Fruit fly (Drosophila melanogaster) whole organism, embryonic: ENCODE measurements around the gene Cerk.

Source experiments
- ATbp ChIP-seq: fragments of 200-800 bp; sonication (Bioruptor generic); optimal IDR thresholded peaks from 2 replicates; lab custom pipeline; 2017; ENCODE audit warnings: missing biosample characterization, mild to moderate bottlenecking, missing genetic modification characterization, missing genetic modification reagents
- Ada2b ChIP-seq: fragments of 200-800 bp; sonication (Bioruptor generic); IDR thresholded peaks from 2 replicates; pipeline ENCODE4 v1.3.6; 2022; ENCODE audit warnings: missing biosample characterization, missing genetic modification characterization
- Asciz ChIP-seq: fragments of 200-800 bp; sonication (Bioruptor generic); optimal IDR thresholded peaks from 2 replicates; lab custom pipeline; 2017; ENCODE audit warnings: missing biosample characterization, mild to moderate bottlenecking, missing genetic modification characterization, missing genetic modification reagents
- Blimp-1 ChIP-seq: fragments of 200-800 bp; sonication (Bioruptor generic); optimal IDR thresholded peaks from 3 replicates; lab custom pipeline; 2018; ENCODE audit warnings: missing biosample characterization, missing genetic modification characterization, mild to moderate bottlenecking, moderate library complexity, missing genetic modification reagents
- CG10979 ChIP-seq: fragments of 200-800 bp; sonication (Bioruptor generic); optimal IDR thresholded peaks from 2 replicates; lab custom pipeline; 2018; ENCODE audit warnings: missing biosample characterization, mild to moderate bottlenecking, missing genetic modification characterization, moderate library complexity
- CG11093 ChIP-seq: fragments of 200-800 bp; sonication (Bioruptor generic); IDR thresholded peaks from 3 replicates; pipeline ENCODE4 v1.3.6; 2022; ENCODE audit warnings: missing biosample characterization, missing genetic modification characterization
- CG11504 ChIP-seq: fragments of 200-800 bp; sonication (Bioruptor generic); optimal IDR thresholded peaks from 3 replicates; lab custom pipeline; 2019; ENCODE audit warnings: missing biosample characterization, mild to moderate bottlenecking, missing genetic modification characterization, moderate library complexity
- CG13424 ChIP-seq: fragments of 200-800 bp; sonication (Bioruptor generic); optimal IDR thresholded peaks from 2 replicates; lab custom pipeline; 2019; ENCODE audit warnings: missing biosample characterization, mild to moderate bottlenecking, missing genetic modification characterization, moderate library complexity
- CG14050 ChIP-seq: fragments of 200-800 bp; sonication (Bioruptor generic); IDR thresholded peaks from 3 replicates; pipeline ENCODE4 v1.3.6; 2022; ENCODE audit warnings: missing biosample characterization, missing genetic modification characterization
- CG17186 ChIP-seq: fragments of 200-800 bp; sonication (Bioruptor generic); optimal IDR thresholded peaks from 3 replicates; lab custom pipeline; 2017; ENCODE audit warnings: missing biosample characterization, missing genetic modification reagents, missing genetic modification characterization
- CG17568 ChIP-seq: fragments of 200-800 bp; sonication (Bioruptor generic); optimal IDR thresholded peaks from 2 replicates; lab custom pipeline; 2018; ENCODE audit warnings: missing biosample characterization, mild to moderate bottlenecking, missing genetic modification characterization, moderate library complexity
- CG2120 ChIP-seq: fragments of 200-800 bp; sonication (Bioruptor generic); optimal IDR thresholded peaks from 3 replicates; lab custom pipeline; 2016; ENCODE audit warnings: missing biosample characterization, missing genetic modification characterization
- CG2875 ChIP-seq: fragments of 200-800 bp; sonication (Bioruptor generic); optimal IDR thresholded peaks from 2 replicates; lab custom pipeline; 2017; ENCODE audit warnings: missing biosample characterization, mild to moderate bottlenecking, missing genetic modification characterization, missing genetic modification reagents
- CG32532 ChIP-seq: fragments of 200-800 bp; sonication (Bioruptor generic); IDR thresholded peaks from 2 replicates; pipeline ENCODE4 v1.3.6; 2022; ENCODE audit warnings: missing biosample characterization, missing genetic modification characterization
- CG33557 ChIP-seq: fragments of 200-800 bp; sonication (Bioruptor generic); optimal IDR thresholded peaks from 2 replicates; lab custom pipeline; 2019; ENCODE audit warnings: missing biosample characterization, mild to moderate bottlenecking, missing genetic modification characterization, moderate library complexity
- CG4820 ChIP-seq: fragments of 200-800 bp; sonication (Bioruptor generic); optimal IDR thresholded peaks from 3 replicates; lab custom pipeline; 2016; ENCODE audit warnings: missing biosample characterization, missing genetic modification characterization
- CG5953 ChIP-seq: fragments of 200-800 bp; sonication (Bioruptor generic); IDR thresholded peaks from 2 replicates; pipeline ENCODE4 v1.3.6; 2022; ENCODE audit warnings: missing biosample characterization, missing genetic modification characterization
- CG6254 ChIP-seq: fragments of 200-800 bp; sonication (Bioruptor generic); optimal IDR thresholded peaks from 3 replicates; lab custom pipeline; 2017; ENCODE audit warnings: mild to moderate bottlenecking, missing biosample characterization, missing genetic modification reagents, missing genetic modification characterization
- CG8924 ChIP-seq: fragments of 200-800 bp; optimal IDR thresholded peaks from 3 replicates; lab custom pipeline; 2019; ENCODE audit warnings: missing biosample characterization, mild to moderate bottlenecking, missing genetic modification characterization, moderate library complexity
- CG9727 ChIP-seq: fragments of 200-800 bp; sonication (Bioruptor generic); optimal IDR thresholded peaks from 3 replicates; lab custom pipeline; 2017; ENCODE audit warnings: missing biosample characterization, mild to moderate bottlenecking, missing genetic modification characterization
- Dbx ChIP-seq: fragments of 200-800 bp; sonication (Bioruptor generic); IDR thresholded peaks from 3 replicates; pipeline ENCODE4 v1.3.6; 2022; ENCODE audit warnings: missing biosample characterization, missing genetic modification characterization
- HLHmδ ChIP-seq: fragments of 200-800 bp; sonication (Bioruptor generic); optimal IDR thresholded peaks from 2 replicates; lab custom pipeline; 2018; ENCODE audit warnings: missing biosample characterization, mild to moderate bottlenecking, missing genetic modification characterization, moderate library complexity
- Hmx ChIP-seq: fragments of 200-800 bp; sonication (Bioruptor generic); optimal IDR thresholded peaks from 2 replicates; lab custom pipeline; 2016; ENCODE audit warnings: missing biosample characterization, missing genetic modification characterization
- Hr78 ChIP-seq, 2 experiments: fragments of 200-800 bp in 1 of 2; fragments of >200 bp in 1 of 2; sonication (Bioruptor generic) in 1 of 2; optimal IDR thresholded peaks; 2 replicates each; lab custom pipeline; 2017 to 2019; ENCODE audit warnings: missing biosample characterization in 2 of 2, missing genetic modification characterization in 2 of 2, mild to moderate bottlenecking in 1 of 2, moderate library complexity in 1 of 2
- Lhr ChIP-seq: fragments of 200-800 bp; sonication (Bioruptor generic); optimal IDR thresholded peaks from 3 replicates; lab custom pipeline; 2017; ENCODE audit warnings: mild to moderate bottlenecking, missing biosample characterization, missing genetic modification reagents, missing genetic modification characterization
- MESR4 ChIP-seq: fragments of 200-800 bp; sonication (Bioruptor generic); optimal IDR thresholded peaks from 2 replicates; lab custom pipeline; 2018; ENCODE audit warnings: missing biosample characterization, mild to moderate bottlenecking, missing genetic modification characterization, moderate library complexity
- Med ChIP-seq: fragments of 200-800 bp; sonication (Bioruptor generic); peaks from one replicate; lab custom pipeline; 2016; ENCODE audit warnings: missing biosample characterization, missing genetic modification characterization, mild to moderate bottlenecking, inconsistent platforms, moderate library complexity
- Nf-YB ChIP-seq: fragments of 200-800 bp; sonication (Bioruptor generic); optimal IDR thresholded peaks from 3 replicates; lab custom pipeline; 2019; ENCODE audit warnings: missing biosample characterization, mild to moderate bottlenecking, missing genetic modification characterization, moderate library complexity
- Pdp1 ChIP-seq, 2 experiments: fragments of 200-800 bp; sonication (Bioruptor generic); optimal IDR thresholded peaks; 3 replicates each; lab custom pipeline; 2016; ENCODE audit warnings: missing biosample characterization in 2 of 2, missing genetic modification characterization in 2 of 2, mild to moderate bottlenecking in 1 of 2, moderate library complexity in 1 of 2
- Ravus ChIP-seq: fragments of 200-800 bp; sonication (Bioruptor generic); IDR thresholded peaks from 2 replicates; pipeline ENCODE4 v1.3.6; 2022; ENCODE audit warnings: missing biosample characterization, missing genetic modification characterization
- bsh ChIP-seq, 2 experiments: fragments of 200-800 bp; sonication (Bioruptor generic); optimal IDR thresholded peaks; 2 replicates each; lab custom pipeline; 2017 to 2018; ENCODE audit warnings: mild to moderate bottlenecking in 2 of 2, missing biosample characterization in 2 of 2, missing genetic modification characterization in 2 of 2, moderate library complexity in 1 of 2
- btn ChIP-seq: fragments of 200-800 bp; sonication (Bioruptor generic); optimal IDR thresholded peaks from 2 replicates; lab custom pipeline; 2016; ENCODE audit warnings: missing biosample characterization, missing genetic modification characterization
- crol ChIP-seq: fragments of 200-800 bp; sonication (Bioruptor generic); IDR thresholded peaks from 2 replicates; pipeline ENCODE4 v1.3.6; 2022; ENCODE audit warnings: missing biosample characterization, missing genetic modification characterization
- fd64A ChIP-seq: fragments of 200-800 bp; sonication (Bioruptor generic); optimal IDR thresholded peaks from 3 replicates; lab custom pipeline; 2018; ENCODE audit warnings: missing biosample characterization, mild to moderate bottlenecking, missing genetic modification characterization
- gem ChIP-seq: fragments of 200-800 bp; sonication (Bioruptor generic); optimal IDR thresholded peaks from 2 replicates; lab custom pipeline; 2019; ENCODE audit warnings: missing biosample characterization, mild to moderate bottlenecking, missing genetic modification characterization, moderate library complexity
- org-1 ChIP-seq: fragments of 200-800 bp; sonication (Bioruptor generic); optimal IDR thresholded peaks from 2 replicates; lab custom pipeline; 2017; ENCODE audit warnings: missing biosample characterization, missing genetic modification characterization
- ro ChIP-seq: fragments of 200-800 bp; sonication (Bioruptor generic); IDR thresholded peaks from 2 replicates; pipeline ENCODE4 v1.3.6; 2022; ENCODE audit warnings: missing biosample characterization, missing genetic modification characterization
- sc ChIP-seq, 3 experiments: fragments of >200 bp in 2 of 3; fragments of 200-800 bp in 1 of 3; sonication (Bioruptor generic) in 1 of 3; optimal IDR thresholded peaks; 2 replicates in 2 of 3; 3 replicates in 1 of 3; lab custom pipeline; 2017; ENCODE audit warnings: mild to moderate bottlenecking in 1 of 3, missing biosample characterization in 1 of 3, missing genetic modification characterization in 1 of 3, missing genetic modification reagents in 1 of 3
- sd ChIP-seq: fragments of 200-800 bp; sonication (Bioruptor generic); optimal IDR thresholded peaks from 3 replicates; lab custom pipeline; 2018; ENCODE audit warnings: missing biosample characterization, mild to moderate bottlenecking, missing genetic modification characterization, moderate library complexity
- sens ChIP-seq: fragments of 200-800 bp; sonication (Bioruptor generic); peaks from one replicate; lab custom pipeline; 2016; ENCODE audit warnings: missing biosample characterization, missing genetic modification characterization
- sr ChIP-seq: fragments of 200-800 bp; sonication (Bioruptor generic); IDR thresholded peaks from 3 replicates; pipeline ENCODE4 v1.3.6; 2022; ENCODE audit warnings: missing biosample characterization, missing genetic modification characterization
- tup ChIP-seq: fragments of 200-800 bp; sonication (Bioruptor generic); optimal IDR thresholded peaks from 2 replicates; lab custom pipeline; 2016; ENCODE audit warnings: missing biosample characterization, mild to moderate bottlenecking, missing genetic modification characterization, moderate library complexity

Gene Cerk

DNA sequence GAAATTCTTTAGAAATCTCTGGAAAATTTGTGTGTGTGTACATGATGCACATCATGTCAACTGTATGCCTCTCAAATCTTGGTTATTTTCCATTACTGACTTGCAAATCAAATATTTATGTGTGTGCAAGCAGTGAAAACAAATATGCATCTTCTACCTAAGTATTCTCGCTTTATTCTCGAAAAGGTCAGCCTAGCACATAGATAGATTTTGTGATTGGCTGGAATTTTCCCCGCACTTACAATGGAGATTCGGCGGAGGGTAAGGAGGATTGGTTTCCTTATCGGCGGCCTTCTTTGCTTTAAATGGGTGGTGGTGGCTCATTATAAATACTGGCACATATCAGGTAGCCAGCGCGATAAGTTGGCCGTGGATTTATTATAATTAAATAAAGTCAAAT, 40.2 kb downstream of the Cerk start (continued):
- TF ChIP-seq Hmx (GFP tag; lab: Kevin White, UChicago) (no peak), CG33557 (peak; percentile 35), CG5953 (no peak), bsh (GFP tag; optimal IDR thresholded peaks at IDR 0.05; lab: Kevin White, UChicago) (peak in 1 of 2 experiments; percentile 43), CG6254 (no peak), CG2120 (GFP tag; lab: Kevin White, UChicago) (no peak), CG13424 (tag; lab: Kevin White, UChicago) (peak; percentile 12), CG17568 (GFP tag; lab: Kevin White, UChicago) (peak; percentile 4), CG2875 (peak; percentile 30), Asciz (GFP tag; lab: Kevin White, UChicago) (peak; percentile 39), ATbp (peak; percentile 37), sens (GFP tag; lab: Kevin White, UChicago) (peak; percentile 89), Dbx (GFP tag; lab: Robert Waterston, UW) (no peak), Med (GFP tag; lab: Kevin White, UChicago) (peak; percentile 52), CG10979 (tag; lab: Kevin White, UChicago) (peak; percentile 6), CG17186 (GFP tag; lab: Kevin White, UChicago) (no peak), fd64A (GFP tag; lab: Kevin White, UChicago) (no peak), Nf-YB (GFP tag; lab: Kevin White, UChicago) (peak; percentile 55), CG9727 (peak; percentile 56), HLHmδ (GFP tag; lab: Kevin White, UChicago) (peak; percentile 2), CG11093 (GFP tag; lab: Robert Waterston, UW) (no peak), CG4820 (GFP tag; lab: Kevin White, UChicago) (peak; percentile 8), Ravus (GFP tag; lab: Robert Waterston, UW) (no peak), tup (GFP tag; lab: Kevin White, UChicago) (no peak), org-1 (GFP tag; lab: Kevin White, UChicago) (no peak), Ada2b (GFP tag; lab: Robert Waterston, UW) (no peak), ro (no peak), Blimp-1 (GFP tag; lab: Kevin White, UChicago) (peak; percentile 21), Hr78 (GFP tag; optimal IDR thresholded peaks at IDR 0.05; lab: Kevin White, UChicago) (peak in 1 of 2 experiments; percentile 59), CG11504 (tag; lab: Kevin White, UChicago) (peak; percentile 22), Lhr (GFP tag; lab: Kevin White, UChicago) (peak; percentile 13), sr (no peak), CG8924 (tag; lab: Kevin White, UChicago) (peak; percentile 11), btn (GFP tag; lab: Kevin White, UChicago) (no peak), gem (tag; lab: Kevin White, UChicago) (peak; percentile 29), Pdp1 (GFP tag; optimal IDR thresholded peaks at IDR 0.05; lab: Kevin White, UChicago) (no peak), MESR4 (GFP tag; lab: Kevin White, UChicago) (no peak), CG32532 (GFP tag; lab: Robert Waterston, UW) (no peak), sc (optimal IDR thresholded peaks at IDR 0.05; lab: Kevin White, UChicago) (no peak), sc (GFP tag; optimal IDR thresholded peaks at IDR 0.05; lab: Kevin White, UChicago) (peak; percentile 48), CG14050 (no peak), crol (GFP tag; lab: Robert Waterston, UW) (0 out of 2 replicates have a peak, but pooled peaks have one; percentile 19), sd (no peak)
